Worm (Caenorhabditis elegans) whole organism, L4 larva: Measurements from ENCODE around the gene seip-1.

ENCODE experiments used
- R02D3.7 ChIP-seq: fragments of 150-350 bp; sonication (generic microtip); optimal IDR thresholded peaks from 3 replicates; lab custom pipeline; 2014; ENCODE audit warnings: missing biosample characterization, missing genetic modification characterization
- fkh-10 ChIP-seq: fragments of 150-350 bp; optimal IDR thresholded peaks from 2 replicates; lab custom pipeline; 2014; ENCODE audit warnings: missing biosample characterization, missing genetic modification reagents, missing genetic modification characterization
- lin-1 ChIP-seq: fragments of 200-800 bp; sonication (Bioruptor generic); IDR thresholded peaks from 2 replicates; pipeline ENCODE4 v1.3.6; 2022; ENCODE audit warnings: missing genetic modification reagents, missing genetic modification characterization, missing compliant biosample characterization
- nhr-10 ChIP-seq: fragments of 150-350 bp; optimal IDR thresholded peaks from 2 replicates; lab custom pipeline; 2014; ENCODE audit warnings: missing biosample characterization, missing genetic modification characterization
- nhr-28 ChIP-seq: fragments of 150-350 bp; optimal IDR thresholded peaks from 2 replicates; lab custom pipeline; 2014; ENCODE audit warnings: missing biosample characterization, missing genetic modification characterization
- spr-1 ChIP-seq: sonication (generic microtip); optimal IDR thresholded peaks from 2 replicates; lab custom pipeline; 2016; ENCODE audit warnings: mild to moderate bottlenecking, missing genetic modification characterization, missing compliant biosample characterization
- ztf-11 ChIP-seq: fragments of 150-350 bp; optimal IDR thresholded peaks from 2 replicates; lab custom pipeline; 2014; ENCODE audit warnings: missing biosample characterization, missing genetic modification characterization

- no peak for TF ChIP-seq spr-1 (tag; lab: Kevin White, UChicago)
- no peak for TF ChIP-seq ztf-11 (tag; lab: Kevin White, UChicago)
- TF ChIP-seq nhr-10 (tag; lab: Kevin White, UChicago) = no peak
- TF ChIP-seq nhr-28 (tag; lab: Kevin White, UChicago) = no peak
- no peak for TF ChIP-seq fkh-10 (GFP tag; lab: Kevin White, UChicago)
- no peak for TF ChIP-seq R02D3.7
- TF ChIP-seq lin-1 = no peak
Observed at ce11 chrV:6010642-6011041, 42.4 kb downstream of the seip-1 start.
